Worm (Caenorhabditis elegans) whole organism, late embryonic: ENCODE measurements around the gene T13C5.9.

ENCODE experiments used
- C38D4.7 ChIP-seq: fragments of 200-800 bp; sonication (Bioruptor generic); optimal IDR thresholded peaks from 2 replicates; lab custom pipeline; 2018; ENCODE audit warnings: mild to moderate bottlenecking, missing genetic modification characterization, moderate library complexity, missing compliant biosample characterization
- ama-1 ChIP-seq: fragments of 150-350 bp; optimal IDR thresholded peaks from 2 replicates; lab custom pipeline; 2014
- ceh-19 ChIP-seq: fragments of 200-800 bp; sonication (Bioruptor generic); optimal IDR thresholded peaks from 2 replicates; lab custom pipeline; 2018; ENCODE audit warnings: mild to moderate bottlenecking, missing genetic modification characterization, missing compliant biosample characterization
- ets-4 ChIP-seq: sonication (generic microtip); optimal IDR thresholded peaks from 2 replicates; lab custom pipeline; 2016; ENCODE audit warnings: missing genetic modification characterization, missing compliant biosample characterization
- hlh-13 ChIP-seq: fragments of 200-800 bp; sonication (Bioruptor generic); optimal IDR thresholded peaks from 2 replicates; lab custom pipeline; 2018; ENCODE audit warnings: mild to moderate bottlenecking, missing genetic modification characterization, missing compliant biosample characterization
- lim-6 ChIP-seq: sonication (generic microtip); optimal IDR thresholded peaks from 2 replicates; lab custom pipeline; 2016; ENCODE audit warnings: missing genetic modification characterization, missing compliant biosample characterization
- lin-11 ChIP-seq: fragments of 200-800 bp; sonication (Bioruptor generic); optimal IDR thresholded peaks from 2 replicates; lab custom pipeline; 2018; ENCODE audit warnings: mild to moderate bottlenecking, missing genetic modification characterization, missing compliant biosample characterization
- mec-3 ChIP-seq: sonication (generic microtip); optimal IDR thresholded peaks from 2 replicates; lab custom pipeline; 2016; ENCODE audit warnings: borderline replicate concordance, missing genetic modification characterization, missing compliant biosample characterization
- pqm-1 ChIP-seq: sonication (generic microtip); optimal IDR thresholded peaks from 2 replicates; lab custom pipeline; 2016; ENCODE audit warnings: missing genetic modification characterization, missing compliant biosample characterization
- sdc-2 ChIP-seq: sonication (generic microtip); optimal IDR thresholded peaks from 2 replicates; lab custom pipeline; 2016; ENCODE audit warnings: missing genotype, missing genetic modification characterization, missing compliant biosample characterization
- unc-86 ChIP-seq: sonication (generic microtip); optimal IDR thresholded peaks from 2 replicates; lab custom pipeline; 2016; ENCODE audit warnings: missing genetic modification characterization, missing compliant biosample characterization

- TF ChIP-seq lin-11 (tag; lab: Kevin White, UChicago) (no peak), sdc-2 (no peak), ets-4 (no peak), mec-3 (tag; lab: Kevin White, UChicago) (no peak), hlh-13 (GFP tag; lab: Kevin White, UChicago) (no peak), unc-86 (no peak), C38D4.7 (GFP tag; lab: Kevin White, UChicago) (no peak), lim-6 (tag; lab: Kevin White, UChicago) (no peak), ama-1 (lab: Kevin White, UChicago) (no peak), ceh-19 (no peak), pqm-1 (tag; lab: Kevin White, UChicago) (no peak)
These were observed 15.3 kb downstream of the T13C5.9 start for ce11 chrX:6205325-6205724.
